Worm (Caenorhabditis elegans): ENCODE data around the gene F09C12.8.
A peak's percentile ranks its signal among the peaks of the same experiment; 100 is the strongest.
"Not testable (repeated sequence)": the region's sequence is repeated elsewhere in the genome, so short reads cannot be mapped to it uniquely, and the experiment has no call there.

The F09C12.8 gene

DNA sequence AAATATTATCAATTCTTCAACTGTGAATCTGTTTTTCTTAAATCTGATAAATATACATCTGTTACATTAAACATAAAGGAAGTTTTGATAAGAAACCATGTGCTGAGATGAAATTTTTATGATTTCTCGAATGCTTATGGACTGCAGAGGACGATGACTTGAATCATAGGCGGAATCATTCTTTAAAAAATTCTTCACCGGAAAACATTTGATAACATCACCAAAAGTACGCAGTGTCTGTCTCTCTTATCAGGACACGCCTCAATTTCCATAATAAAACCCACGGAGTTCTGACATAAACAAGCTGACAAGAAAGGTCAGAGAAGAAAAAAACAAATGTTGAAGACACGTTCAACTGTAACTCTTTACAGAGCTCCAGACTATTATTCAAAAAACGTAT lies 2.5 kb upstream of the F09C12.8 start, which contains the start of gene F09C12.2:
F09C12.2 (plus strand) TSS at position 320 of the 400 bp plus-strand sequence.
- TF ChIP-seq ceh-39 (tag; optimal IDR thresholded peaks at IDR 0.05) = no peak
- no peak for TF ChIP-seq lsy-2 (tag; optimal IDR thresholded peaks at IDR 0.05)
- no peak for TF ChIP-seq mab-5 (tag; optimal IDR thresholded peaks at IDR 0.05)
- TF ChIP-seq cnd-1 (tag; optimal IDR thresholded peaks at IDR 0.05) = no peak
- no peak for TF ChIP-seq mls-2 (tag; optimal IDR thresholded peaks at IDR 0.05)
- no peak for TF ChIP-seq snpc-4 (tag; optimal IDR thresholded peaks at IDR 0.05)
- TF ChIP-seq pha-4 (tag; optimal IDR thresholded peaks at IDR 0.05) = no peak
- TF ChIP-seq lin-32 (GFP tag; optimal IDR thresholded peaks at IDR 0.05) = no peak
- no peak for TF ChIP-seq elt-1 (tag; optimal IDR thresholded peaks at IDR 0.05; ENCODE audit: borderline replicate concordance, insufficient read depth)
- TF ChIP-seq M03D4.4 (tag; optimal IDR thresholded peaks at IDR 0.05) = no peak
- no peak for TF ChIP-seq drap-1 (GFP tag; optimal IDR thresholded peaks at IDR 0.05)
- TF ChIP-seq tbx-8 (GFP tag; optimal IDR thresholded peaks at IDR 0.05) = no peak
- no peak for TF ChIP-seq bed-3 (GFP tag; optimal IDR thresholded peaks at IDR 0.05)

DNA sequence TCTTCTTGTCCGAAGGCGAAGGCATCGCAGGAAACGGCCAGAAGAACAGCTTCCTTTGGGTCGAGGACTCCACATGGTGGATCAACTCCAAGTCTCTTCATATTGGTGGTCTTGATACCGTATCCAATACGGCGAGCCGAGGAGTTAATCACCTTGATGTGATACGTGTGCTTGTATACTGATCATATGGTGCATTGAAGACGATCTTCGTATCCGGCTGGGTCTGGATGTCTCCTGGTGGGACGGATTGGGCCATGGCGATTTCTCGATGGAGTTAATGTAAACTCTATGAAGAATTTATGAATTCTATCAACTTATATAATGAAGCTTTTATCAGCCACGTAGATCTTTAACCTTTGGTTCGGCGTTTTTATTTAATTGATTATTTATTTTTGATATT lies 3.1 kb downstream of the F09C12.8 start, which contains the start of gene msp-74:
msp-74 (minus strand) TSS at position 101 of the 400 bp plus-strand sequence.
- not testable (repeated sequence) for TF ChIP-seq ceh-43 (GFP tag; optimal IDR thresholded peaks at IDR 0.05); mls-2 (tag; optimal IDR thresholded peaks at IDR 0.05); mab-5 (tag; optimal IDR thresholded peaks at IDR 0.05)

DNA sequence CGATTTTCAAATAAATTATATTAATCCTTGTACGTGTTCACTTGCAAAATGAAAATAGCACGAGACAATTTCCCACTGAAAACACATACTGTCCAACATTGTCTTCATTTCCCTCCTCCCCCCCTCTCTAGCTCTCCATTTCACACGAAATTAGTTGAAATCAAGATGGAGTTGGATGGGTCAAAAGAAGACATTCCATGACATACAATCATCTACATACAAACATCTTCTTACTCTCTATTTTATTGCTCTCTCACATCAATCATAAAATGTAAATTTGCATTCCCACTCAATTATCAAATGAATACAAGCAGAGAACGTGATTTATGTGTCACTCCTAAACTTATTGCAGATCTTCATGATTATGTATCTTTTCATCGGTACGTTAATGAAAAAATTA lies 3.6 kb downstream of the F09C12.8 start, which contains the start of gene srsy-1:
srsy-1 (plus strand) TSS at position 301 of the 400 bp plus-strand sequence.
- no peak for TF ChIP-seq unc-39 (tag; optimal IDR thresholded peaks at IDR 0.05)
- TF ChIP-seq elt-3 (tag; optimal IDR thresholded peaks at IDR 0.05) = no peak

ce11 chrII:5120612-5121011 lies 8.4 kb downstream of the F09C12.8 start:
- TF ChIP-seq unc-120 (tag; optimal IDR thresholded peaks at IDR 0.05; ENCODE audit: poor library complexity, severe bottlenecking) (no peak), unc-62 (GFP tag; optimal IDR thresholded peaks at IDR 0.05) (peak; percentile 86)

DNA sequence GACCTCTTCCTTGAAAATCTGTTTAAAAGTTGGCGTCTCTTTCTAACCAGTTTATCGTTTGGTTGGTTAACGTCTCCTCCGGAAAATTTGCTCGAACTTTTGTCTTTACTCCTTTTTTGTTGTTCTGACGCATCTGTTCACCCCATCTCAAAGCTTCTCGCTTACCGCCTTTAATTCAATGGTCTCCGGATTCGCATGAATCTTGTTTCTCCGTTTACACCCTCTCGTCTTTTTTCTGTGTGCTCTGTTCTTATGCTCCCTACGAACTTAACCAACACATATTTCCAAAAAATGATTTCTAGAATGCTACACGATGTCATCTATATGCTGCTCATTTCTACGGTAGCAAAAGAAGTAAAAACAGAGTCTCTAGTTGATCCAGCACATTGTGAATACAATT lies 17.9 kb downstream of the F09C12.8 start, which contains the start of gene lgc-56:
lgc-56 (plus strand) TSS at position 301 of the 400 bp plus-strand sequence.
- TF ChIP-seq nhr-2 (tag; optimal IDR thresholded peaks at IDR 0.05) (no peak), pha-4 (tag; optimal IDR thresholded peaks at IDR 0.05) (no peak), lin-32 (GFP tag; optimal IDR thresholded peaks at IDR 0.05) (no peak), drap-1 (GFP tag; optimal IDR thresholded peaks at IDR 0.05) (no peak), mls-2 (tag; optimal IDR thresholded peaks at IDR 0.05) (no peak), elt-3 (tag; optimal IDR thresholded peaks at IDR 0.05) (no peak)

DNA sequence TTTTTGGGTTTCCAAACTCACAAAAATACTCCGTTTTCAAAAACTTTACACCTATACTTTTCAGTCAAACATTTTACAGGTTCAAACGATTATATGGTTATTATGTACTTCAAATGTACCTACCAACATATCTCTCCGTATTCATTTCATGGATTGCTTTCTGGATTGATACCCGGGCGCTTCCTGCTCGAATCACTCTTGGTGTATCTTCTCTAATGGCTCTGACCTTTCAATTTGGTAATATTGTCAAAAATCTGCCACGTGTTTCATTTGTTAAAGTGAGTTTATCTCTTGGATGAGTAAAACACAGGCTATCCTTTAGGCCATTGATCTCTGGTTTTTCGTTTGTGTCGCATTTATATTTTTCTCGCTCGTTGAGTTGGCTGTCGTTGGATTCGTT lies 19.6 kb downstream of the F09C12.8 start:
- no peak for TF ChIP-seq elt-3 (tag; optimal IDR thresholded peaks at IDR 0.05)
- no peak for TF ChIP-seq zip-8 (tag; optimal IDR thresholded peaks at IDR 0.05)
- TF ChIP-seq drap-1 (GFP tag; optimal IDR thresholded peaks at IDR 0.05) = no peak
- TF ChIP-seq mls-2 (tag; optimal IDR thresholded peaks at IDR 0.05) = no peak
- TF ChIP-seq nhr-237 (tag; optimal IDR thresholded peaks at IDR 0.05) = no peak

ce11 chrII:5136296-5136767 lies 24.1 kb downstream of the F09C12.8 start, which contains the start of gene F58A6.2:
F58A6.2 (plus strand) TSS chrII:5136717.
- TF ChIP-seq elt-3 (tag; optimal IDR thresholded peaks at IDR 0.05) = no peak
- TF ChIP-seq blmp-1 (tag; optimal IDR thresholded peaks at IDR 0.05) = no peak
- no peak for TF ChIP-seq mep-1 (tag; optimal IDR thresholded peaks at IDR 0.05)
- TF ChIP-seq elt-1 (tag; optimal IDR thresholded peaks at IDR 0.05; ENCODE audit: borderline replicate concordance, insufficient read depth) = no peak
- TF ChIP-seq lsy-2 (tag; optimal IDR thresholded peaks at IDR 0.05) = no peak
- TF ChIP-seq sptf-1 (tag; optimal IDR thresholded peaks at IDR 0.05) = no peak
- TF ChIP-seq cnd-1 (tag; optimal IDR thresholded peaks at IDR 0.05) = no peak
- no peak for TF ChIP-seq unc-39 (tag; optimal IDR thresholded peaks at IDR 0.05)
- no peak for TF ChIP-seq ham-2 (GFP tag; optimal IDR thresholded peaks at IDR 0.05)
- TF ChIP-seq M03D4.4 (tag; optimal IDR thresholded peaks at IDR 0.05) = no peak
- TF ChIP-seq zip-8 (tag; optimal IDR thresholded peaks at IDR 0.05) = no peak
- TF ChIP-seq ceh-39 (tag; optimal IDR thresholded peaks at IDR 0.05) = no peak
- TF ChIP-seq nhr-237 (tag; optimal IDR thresholded peaks at IDR 0.05) = no peak
- no peak for TF ChIP-seq drap-1 (GFP tag; optimal IDR thresholded peaks at IDR 0.05)
- no peak for TF ChIP-seq ceh-83 (GFP tag; optimal IDR thresholded peaks at IDR 0.05)
